Worm (Caenorhabditis elegans): ENCODE measurements around the gene srx-76.

ce11 chrV:11896322-11896898 is 4.8 kb downstream of the srx-76 start:
- no peak for TF ChIP-seq nhr-28 (tag; optimal IDR thresholded peaks at IDR 0.05)
- no peak for TF ChIP-seq ama-1 (optimal IDR thresholded peaks at IDR 0.05)
- no peak for TF ChIP-seq lin-39 (tag; optimal IDR thresholded peaks at IDR 0.05)
- no peak for TF ChIP-seq pqm-1 (tag; optimal IDR thresholded peaks at IDR 0.05)
